Fruit fly (Drosophila melanogaster): ENCODE measurements around the gene eIF3f1.

eIF3f1 gene

DNA sequence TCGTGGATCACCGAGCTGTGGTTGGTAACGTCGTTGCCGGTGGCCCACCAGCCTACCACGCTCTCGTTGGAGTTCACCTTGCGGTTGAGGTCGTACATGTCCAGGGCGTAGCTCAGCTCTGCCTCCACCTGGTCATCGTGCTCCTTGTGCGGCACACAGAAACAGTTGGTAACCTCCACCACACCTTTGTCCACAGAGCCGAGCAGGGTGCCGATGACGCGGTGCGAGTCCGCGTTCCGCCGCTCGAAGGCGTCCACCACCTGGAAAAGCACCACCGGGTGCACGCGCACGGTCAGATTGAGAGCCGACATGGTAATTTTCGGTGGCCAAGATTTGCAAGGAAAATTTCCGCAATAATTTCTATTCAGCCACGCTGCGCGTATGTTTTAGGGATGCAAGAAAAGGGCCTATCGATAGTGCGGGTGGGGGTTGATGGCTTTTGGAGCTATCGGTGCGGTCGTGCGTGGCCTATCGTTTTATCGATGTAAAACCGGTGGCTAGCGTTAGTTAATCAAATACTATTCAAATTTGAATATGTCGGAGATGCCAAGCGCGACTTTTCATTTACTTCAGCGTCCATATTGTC is at the start of gene eIF3f1 (continued):
- peak; percentile 85 for TF ChIP-seq sob (GFP tag; IDR thresholded peaks at IDR 0.05)
- no peak for TF ChIP-seq fd3F (GFP tag; optimal IDR thresholded peaks at IDR 0.05)
- no peak for TF ChIP-seq Nf-YA (GFP tag; IDR thresholded peaks at IDR 0.05)
- TF ChIP-seq ato (GFP tag; IDR thresholded peaks at IDR 0.05; ENCODE audit: partially characterized antibody): peak; percentile 99
- no peak for TF ChIP-seq D19B (GFP tag; optimal IDR thresholded peaks at IDR 0.05)
- TF ChIP-seq CG12769 (tag; optimal IDR thresholded peaks at IDR 0.05): peak; percentile 43
- TF ChIP-seq Aef1 (GFP tag; IDR thresholded peaks at IDR 0.05): no peak
- TF ChIP-seq ara (GFP tag; IDR thresholded peaks at IDR 0.05): no peak
- peak; percentile 48 for TF ChIP-seq CG30020 (tag; optimal IDR thresholded peaks at IDR 0.05)
- peak; percentile 51 for TF ChIP-seq gfzf (GFP tag; optimal IDR thresholded peaks at IDR 0.05)
- TF ChIP-seq CG10274 (GFP tag; optimal IDR thresholded peaks at IDR 0.05): no peak
- no peak for TF ChIP-seq H2.0 (GFP tag; IDR thresholded peaks at IDR 0.05)
- peak; percentile 52; the same call in 1 of the 2 replicates for TF ChIP-seq CG32532 (GFP tag; IDR thresholded peaks at IDR 0.05)
- peak; percentile 52 for TF ChIP-seq CG12659 (GFP tag; optimal IDR thresholded peaks at IDR 0.05)
- no peak for TF ChIP-seq Mes4 (GFP tag; optimal IDR thresholded peaks at IDR 0.05)
- TF ChIP-seq CG33557 (GFP tag; optimal IDR thresholded peaks at IDR 0.05): peak; percentile 12
- TF ChIP-seq CG18476 (GFP tag; optimal IDR thresholded peaks at IDR 0.05): no peak
- TF ChIP-seq MESR4 (GFP tag; optimal IDR thresholded peaks at IDR 0.05): peak; percentile 98
- TF ChIP-seq HmgZ (tag; optimal IDR thresholded peaks at IDR 0.05): peak; percentile 65
- no peak for TF ChIP-seq Ets65A (GFP tag)
- peak; percentile 63 for TF ChIP-seq Max (GFP tag; optimal IDR thresholded peaks at IDR 0.05)
- TF ChIP-seq lola (GFP tag; optimal IDR thresholded peaks at IDR 0.05): no peak
- TF ChIP-seq hkb (optimal IDR thresholded peaks at IDR 0.05): no peak
- TF ChIP-seq hkb (GFP tag; IDR thresholded peaks at IDR 0.05): 0 out of 2 replicates have a peak, but pooled peaks have one; percentile 6
- TF ChIP-seq pb (GFP tag; optimal IDR thresholded peaks at IDR 0.05): peak; percentile 42
- TF ChIP-seq CG1603 (tag; optimal IDR thresholded peaks at IDR 0.05): peak; percentile 80
- TF ChIP-seq PHDP (tag; optimal IDR thresholded peaks at IDR 0.05): no peak
- TF ChIP-seq CG14667 (GFP tag; IDR thresholded peaks at IDR 0.05): no peak
- TF ChIP-seq CG6791 (GFP tag; IDR thresholded peaks at IDR 0.05; ENCODE audit: partially characterized antibody): peak; percentile 99
- TF ChIP-seq ci (GFP tag; IDR thresholded peaks at IDR 0.05): peak; percentile 73
- TF ChIP-seq sc (optimal IDR thresholded peaks at IDR 0.05): no peak
- no peak for TF ChIP-seq sc (GFP tag; optimal IDR thresholded peaks at IDR 0.05)
- TF ChIP-seq CG34224 (GFP tag; IDR thresholded peaks at IDR 0.05; ENCODE audit: partially characterized antibody): peak; percentile 99
- peak; percentile 100 for TF ChIP-seq Bgb (GFP tag; IDR thresholded peaks at IDR 0.05; ENCODE audit: partially characterized antibody)
- peak; percentile 5 for TF ChIP-seq CG13296 (GFP tag; optimal IDR thresholded peaks at IDR 0.05)
- TF ChIP-seq CG4282 (GFP tag; optimal IDR thresholded peaks at IDR 0.05): peak; percentile 18
- TF ChIP-seq CG9932 (GFP tag; IDR thresholded peaks at IDR 0.05): peak; percentile 80
- TF ChIP-seq CG14860 (GFP tag; IDR thresholded peaks at IDR 0.05; ENCODE audit: partially characterized antibody): peak; percentile 98

DNA sequence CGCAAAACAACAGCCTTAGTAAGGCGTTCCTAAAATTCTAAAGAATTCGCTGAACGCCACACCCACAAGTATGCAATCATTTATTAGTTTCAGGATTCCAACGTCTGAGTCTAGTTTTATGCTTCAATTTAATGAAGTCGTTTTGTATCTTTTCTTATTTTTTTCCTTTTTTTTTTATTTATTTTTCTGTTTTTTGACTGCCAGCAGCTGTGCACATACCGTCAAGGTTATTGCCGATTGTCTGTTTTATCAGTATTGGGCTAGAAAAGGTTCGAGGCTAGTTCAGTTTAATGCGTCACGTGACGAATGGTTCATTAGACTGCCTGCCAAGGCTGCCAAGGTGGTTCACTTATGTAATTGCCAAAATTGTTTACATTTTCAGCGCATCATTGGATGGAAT is 47.4 kb upstream of the eIF3f1 start:
- TF ChIP-seq Pdp1 (GFP tag; optimal IDR thresholded peaks at IDR 0.05) (peak in 1 of 2 experiments; percentile 9), tio (GFP tag; optimal IDR thresholded peaks at IDR 0.05) (peak; percentile 6), Ets65A (GFP tag) (no peak)

Measured in whole organism, embryonic.